Fruit fly (Drosophila melanogaster): ENCODE measurements around the gene side-II.

side-II gene

dm6 chr2L:14995594-14996463 lies 23.7 kb upstream of the side-II start (continued):
- TF ChIP-seq CG4820 (GFP tag; optimal IDR thresholded peaks at IDR 0.05) (peak; percentile 90), pb (GFP tag; optimal IDR thresholded peaks at IDR 0.05) (peak; percentile 61), jing (GFP tag; optimal IDR thresholded peaks at IDR 0.05) (peak; percentile 76), CG6791 (GFP tag; IDR thresholded peaks at IDR 0.05; ENCODE audit: partially characterized antibody) (0 out of 3 replicates have a peak, but pooled peaks have one; percentile 31), hbn (GFP tag; IDR thresholded peaks at IDR 0.05; ENCODE audit: partially characterized antibody) (no peak), row (GFP tag; IDR thresholded peaks at IDR 0.05) (peak; percentile 96), CrebB (tag; optimal IDR thresholded peaks at IDR 0.05) (peak; percentile 80), zen2 (GFP tag; IDR thresholded peaks at IDR 0.05; ENCODE audit: partially characterized antibody) (0 out of 3 replicates have a peak, but pooled peaks have one; percentile 46), fru (optimal IDR thresholded peaks at IDR 0.05) (no peak), CG12769 (tag; optimal IDR thresholded peaks at IDR 0.05) (peak; percentile 76), CG16815 (GFP tag; optimal IDR thresholded peaks at IDR 0.05) (peak; percentile 66), ato (GFP tag; IDR thresholded peaks at IDR 0.05; ENCODE audit: partially characterized antibody) (no peak), CG10267 (tag; optimal IDR thresholded peaks at IDR 0.05) (peak; percentile 86), CG18262 (tag; optimal IDR thresholded peaks at IDR 0.05) (peak; percentile 94), Fer2 (tag; optimal IDR thresholded peaks at IDR 0.05) (peak; percentile 51), yki (optimal IDR thresholded peaks at IDR 0.05) (no peak), CG16779 (GFP tag; IDR thresholded peaks at IDR 0.05) (no peak; the same call in 1 of the 2 replicates), Sry-δ (GFP tag; optimal IDR thresholded peaks at IDR 0.05) (no peak), CG2202 (tag; optimal IDR thresholded peaks at IDR 0.05) (peak; percentile 62), croc (GFP tag; conservative IDR thresholded peaks at IDR 0.05) (peak; percentile 94), unpg (GFP tag; optimal IDR thresholded peaks at IDR 0.05) (peak; percentile 96), salm (tag; optimal IDR thresholded peaks at IDR 0.05) (peak; percentile 86), nerfin-1 (tag; optimal IDR thresholded peaks at IDR 0.05) (peak; percentile 80), ac (GFP tag; optimal IDR thresholded peaks at IDR 0.05) (no peak), Max (GFP tag; optimal IDR thresholded peaks at IDR 0.05) (peak; percentile 90), lov (optimal IDR thresholded peaks at IDR 0.05) (no peak), lov (GFP tag; IDR thresholded peaks at IDR 0.05) (peak; percentile 73), CG1832 (GFP tag; optimal IDR thresholded peaks at IDR 0.05) (peak; percentile 75), CG1024 (GFP tag; IDR thresholded peaks at IDR 0.05) (peak; percentile 70), odd (GFP tag; optimal IDR thresholded peaks at IDR 0.05) (peak; percentile 75), Ssrp (tag; optimal IDR thresholded peaks at IDR 0.05) (peak; percentile 96), Blimp-1 (GFP tag; optimal IDR thresholded peaks at IDR 0.05) (peak; percentile 100), H15 (GFP tag; IDR thresholded peaks at IDR 0.05) (peak; percentile 89), NfI (GFP tag; optimal IDR thresholded peaks at IDR 0.05) (peak; percentile 73), unc-4 (GFP tag; IDR thresholded peaks at IDR 0.05; ENCODE audit: partially characterized antibody) (no peak), gem (tag; optimal IDR thresholded peaks at IDR 0.05) (peak; percentile 97), CG4424 (GFP tag; optimal IDR thresholded peaks at IDR 0.05) (peak; percentile 90), HLH3B (GFP tag; IDR thresholded peaks at IDR 0.05) (peak; percentile 96), fd3F (GFP tag; optimal IDR thresholded peaks at IDR 0.05) (peak; percentile 85), chinmo (GFP tag; IDR thresholded peaks at IDR 0.05; ENCODE audit: partially characterized antibody) (peak; percentile 86; the same call in 1 of the 4 replicates), ewg (GFP tag; optimal IDR thresholded peaks at IDR 0.05) (peak; percentile 81), CG7786 (GFP tag; optimal IDR thresholded peaks at IDR 0.05) (peak; percentile 9), en (GFP tag; optimal IDR thresholded peaks at IDR 0.05) (peak; percentile 34), luna (GFP tag; optimal IDR thresholded peaks at IDR 0.05) (no peak), kni (GFP tag; optimal IDR thresholded peaks at IDR 0.05) (peak; percentile 97), Bteb2 (GFP tag; optimal IDR thresholded peaks at IDR 0.05) (peak; percentile 40), gcm2 (GFP tag; optimal IDR thresholded peaks at IDR 0.05) (peak; percentile 19), CG6683 (GFP tag; optimal IDR thresholded peaks at IDR 0.05) (peak; percentile 84)

Measured in whole organism, embryonic.